Worm (Caenorhabditis elegans): ENCODE measurements around the gene col-87.

DNA sequence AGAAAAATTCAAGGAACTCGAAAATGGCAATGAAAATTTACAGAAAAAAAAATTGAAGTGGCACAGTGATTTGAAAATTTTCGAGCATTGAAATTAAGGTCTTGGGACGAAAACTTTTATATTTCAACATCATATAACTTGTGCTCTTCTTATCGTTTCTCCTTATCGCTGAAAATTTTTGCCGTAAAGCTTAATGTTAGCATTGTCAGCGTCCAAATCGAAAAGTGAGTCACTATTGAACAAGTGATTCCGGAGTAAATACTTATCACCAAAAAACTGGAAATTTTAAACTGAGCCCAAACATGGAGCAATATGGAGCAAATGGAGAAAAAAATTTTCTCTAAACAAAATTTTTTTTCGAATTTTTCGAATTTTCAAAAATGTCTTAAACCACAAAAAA is 38.8 kb downstream of the col-87 start:
- TF ChIP-seq cog-1 (tag; optimal IDR thresholded peaks at IDR 0.05): no peak
- TF ChIP-seq klf-2 (GFP tag; conservative IDR thresholded peaks at IDR 0.05): no peak
